Worm (Caenorhabditis elegans) whole organism, L4 larva: Measurements from ENCODE around the gene nish-1.

Experiments
- Y75B8A.6 ChIP-seq: fragments of 200-800 bp; sonication (Bioruptor generic); IDR thresholded peaks from 2 replicates; pipeline ENCODE4 v1.3.6; 2022; ENCODE audit warnings: missing genetic modification reagents, missing genetic modification characterization, missing compliant biosample characterization
- daf-12 ChIP-seq: fragments of 150-350 bp; optimal IDR thresholded peaks from 2 replicates; lab custom pipeline; 2014; ENCODE audit warnings: missing biosample characterization, missing genetic modification reagents, missing genetic modification characterization
- fkh-10 ChIP-seq: fragments of 150-350 bp; optimal IDR thresholded peaks from 2 replicates; lab custom pipeline; 2014; ENCODE audit warnings: missing biosample characterization, missing genetic modification reagents, missing genetic modification characterization
- fos-1 ChIP-seq: fragments of 150-350 bp; optimal IDR thresholded peaks from 2 replicates; lab custom pipeline; 2014; ENCODE audit warnings: missing biosample characterization, missing genetic modification characterization
- madf-9 ChIP-seq: fragments of 200-800 bp; sonication (Bioruptor generic); conservative IDR thresholded peaks from 2 replicates; pipeline ENCODE4 v1.3.6; 2022; ENCODE audit warnings: missing genetic modification reagents, missing genetic modification characterization, missing compliant biosample characterization
- nhr-28 ChIP-seq: fragments of 150-350 bp; optimal IDR thresholded peaks from 2 replicates; lab custom pipeline; 2014; ENCODE audit warnings: missing biosample characterization, missing genetic modification characterization
- pqm-1 ChIP-seq: sonication (generic microtip); optimal IDR thresholded peaks from 2 replicates; lab custom pipeline; 2017; ENCODE audit warnings: missing biosample characterization, missing genetic modification characterization
- tag-97 ChIP-seq: fragments of 200-800 bp; sonication (Bioruptor generic); IDR thresholded peaks from 2 replicates; pipeline ENCODE4 v1.3.6; 2022; ENCODE audit warnings: missing genetic modification characterization, missing compliant biosample characterization
- zip-2 ChIP-seq: fragments of 150-350 bp; optimal IDR thresholded peaks from 2 replicates; lab custom pipeline; 2014; ENCODE audit warnings: missing biosample characterization, missing genetic modification characterization
- ztf-11 ChIP-seq: fragments of 150-350 bp; optimal IDR thresholded peaks from 2 replicates; lab custom pipeline; 2014; ENCODE audit warnings: missing biosample characterization, missing genetic modification characterization

- TF ChIP-seq ztf-11 (tag; lab: Kevin White, UChicago) (no peak), Y75B8A.6 (GFP tag; lab: Robert Waterston, UW) (no peak), nhr-28 (tag; lab: Kevin White, UChicago) (no peak), madf-9 (GFP tag; lab: Robert Waterston, UW) (no peak), daf-12 (tag; lab: Kevin White, UChicago) (no peak), fkh-10 (GFP tag; lab: Kevin White, UChicago) (no peak), fos-1 (tag; lab: Kevin White, UChicago) (no peak), pqm-1 (tag; lab: Kevin White, UChicago) (no peak), zip-2 (tag; lab: Kevin White, UChicago) (no peak), tag-97 (no peak)
Observed at ce11 chrIV:10894255-10894654, 30.1 kb downstream of the nish-1 start, which contains the start of gene srlf-14.
